Worm (Caenorhabditis elegans) whole organism, L4/young adult: ENCODE measurements around the gene mes-4.

Source experiments
- W03F9.2 ChIP-seq: fragments of 150-350 bp; optimal IDR thresholded peaks from 2 replicates; lab custom pipeline; 2014; ENCODE audit warnings: missing biosample characterization, missing genetic modification characterization
- dao-5 ChIP-seq: sonication (generic microtip); optimal IDR thresholded peaks from 2 replicates; lab custom pipeline; 2016; ENCODE audit warnings: missing genotype, missing genetic modification characterization, moderate library complexity, missing compliant biosample characterization
- him-1 ChIP-seq: sonication (generic microtip); optimal IDR thresholded peaks from 2 replicates; lab custom pipeline; 2016; ENCODE audit warnings: missing genotype, missing genetic modification reagents, missing genetic modification characterization, missing compliant biosample characterization

- TF ChIP-seq him-1 (tag; lab: Kevin White, UChicago) (no peak), W03F9.2 (tag; lab: Kevin White, UChicago) (no peak), dao-5 (no peak)
Observed at ce11 chrV:13409089-13409488, 28.3 kb downstream of the mes-4 start.
